Worm (Caenorhabditis elegans) whole organism, late embryonic: ENCODE data around the gene R193.6.
A peak's percentile ranks its signal among the peaks of the same experiment; 100 is the strongest.

Source experiments
- C08G9.2 ChIP-seq: sonication (generic microtip); optimal IDR thresholded peaks from 2 replicates; lab custom pipeline; 2016; ENCODE audit warnings: mild to moderate bottlenecking, missing genetic modification characterization, moderate library complexity, missing compliant biosample characterization
- C38D4.7 ChIP-seq: fragments of 200-800 bp; sonication (Bioruptor generic); optimal IDR thresholded peaks from 2 replicates; lab custom pipeline; 2018; ENCODE audit warnings: mild to moderate bottlenecking, missing genetic modification characterization, moderate library complexity, missing compliant biosample characterization
- K02D7.2 ChIP-seq: sonication (generic microtip); optimal IDR thresholded peaks from 2 replicates; lab custom pipeline; 2017; ENCODE audit warnings: mild to moderate bottlenecking, missing genetic modification characterization, missing compliant biosample characterization
- K09A11.1 ChIP-seq: sonication (generic microtip); optimal IDR thresholded peaks from 2 replicates; lab custom pipeline; 2017; ENCODE audit warnings: antibody characterized with exemption, mild to moderate bottlenecking, missing genetic modification characterization, missing compliant biosample characterization; ENCODE audit not compliant: insufficient read depth
- T23F11.4 ChIP-seq: fragments of 200-800 bp; sonication (Bioruptor generic); optimal IDR thresholded peaks from 2 replicates; lab custom pipeline; 2018; ENCODE audit warnings: mild to moderate bottlenecking, missing genetic modification characterization, missing compliant biosample characterization
- ama-1 ChIP-seq: fragments of 150-350 bp; optimal IDR thresholded peaks from 2 replicates; lab custom pipeline; 2014
- ceh-14 ChIP-seq: sonication (generic microtip); optimal IDR thresholded peaks from 2 replicates; lab custom pipeline; 2016; ENCODE audit warnings: missing genotype, missing genetic modification characterization, missing compliant biosample characterization
- ceh-2 ChIP-seq: sonication (generic microtip); optimal IDR thresholded peaks from 2 replicates; lab custom pipeline; 2016; ENCODE audit warnings: missing genotype, missing genetic modification characterization, missing compliant biosample characterization
- ceh-24 ChIP-seq: sonication (generic microtip); optimal IDR thresholded peaks from 2 replicates; lab custom pipeline; 2016; ENCODE audit warnings: mild to moderate bottlenecking, missing genetic modification characterization, missing compliant biosample characterization
- ceh-34 ChIP-seq: sonication (generic microtip); optimal IDR thresholded peaks from 2 replicates; lab custom pipeline; 2016; ENCODE audit warnings: mild to moderate bottlenecking, missing genetic modification characterization, missing compliant biosample characterization
- ceh-45 ChIP-seq: fragments of 200-800 bp; sonication (Bioruptor generic); IDR thresholded peaks from 2 replicates; pipeline ENCODE4 v1.3.6; 2022; ENCODE audit warnings: missing genetic modification reagents, missing genetic modification characterization, missing compliant biosample characterization
- ceh-6 ChIP-seq: fragments of 200-800 bp; sonication (Bioruptor generic); optimal IDR thresholded peaks from 2 replicates; lab custom pipeline; 2018; ENCODE audit warnings: mild to moderate bottlenecking, missing genetic modification characterization, missing compliant biosample characterization
- ceh-9 ChIP-seq: sonication (generic microtip); optimal IDR thresholded peaks from 2 replicates; lab custom pipeline; 2016; ENCODE audit warnings: mild to moderate bottlenecking, missing genetic modification characterization, inconsistent platforms, missing compliant biosample characterization
- che-1 ChIP-seq: sonication (generic microtip); optimal IDR thresholded peaks from 2 replicates; lab custom pipeline; 2016; ENCODE audit warnings: mild to moderate bottlenecking, missing genetic modification characterization, missing compliant biosample characterization
- dmd-4 ChIP-seq: sonication (generic microtip); optimal IDR thresholded peaks from 2 replicates; lab custom pipeline; 2016; ENCODE audit warnings: borderline replicate concordance, missing genetic modification characterization, missing compliant biosample characterization
- dve-1 ChIP-seq: sonication (generic microtip); optimal IDR thresholded peaks from 2 replicates; lab custom pipeline; 2017; ENCODE audit warnings: antibody characterized with exemption, mild to moderate bottlenecking, missing genetic modification characterization, missing compliant biosample characterization
- elt-4 ChIP-seq: sonication (generic microtip); optimal IDR thresholded peaks from 2 replicates; lab custom pipeline; 2016; ENCODE audit warnings: missing genetic modification characterization, missing compliant biosample characterization
- ets-4 ChIP-seq: sonication (generic microtip); optimal IDR thresholded peaks from 2 replicates; lab custom pipeline; 2016; ENCODE audit warnings: missing genetic modification characterization, missing compliant biosample characterization
- fax-1 ChIP-seq: sonication (generic microtip); optimal IDR thresholded peaks from 2 replicates; lab custom pipeline; 2016; ENCODE audit warnings: missing genotype, missing genetic modification characterization, missing compliant biosample characterization
- fkh-10 ChIP-seq: fragments of 150-350 bp; optimal IDR thresholded peaks from 2 replicates; lab custom pipeline; 2014; ENCODE audit warnings: missing biosample characterization, missing genetic modification reagents, missing genetic modification characterization
- gmeb-2 ChIP-seq: sonication (generic microtip); optimal IDR thresholded peaks from 2 replicates; lab custom pipeline; 2016; ENCODE audit warnings: missing genetic modification characterization, inconsistent platforms, missing compliant biosample characterization
- hlh-13 ChIP-seq: fragments of 200-800 bp; sonication (Bioruptor generic); optimal IDR thresholded peaks from 2 replicates; lab custom pipeline; 2018; ENCODE audit warnings: mild to moderate bottlenecking, missing genetic modification characterization, missing compliant biosample characterization
- hlh-30 ChIP-seq: sonication (generic microtip); optimal IDR thresholded peaks from 2 replicates; lab custom pipeline; 2017; ENCODE audit warnings: antibody characterized with exemption, missing genetic modification characterization, missing compliant biosample characterization; ENCODE audit not compliant: insufficient read depth
- hlh-8 ChIP-seq: sonication (generic microtip); optimal IDR thresholded peaks from 2 replicates; lab custom pipeline; 2016; ENCODE audit warnings: missing genotype, missing genetic modification characterization, missing compliant biosample characterization
- lim-6 ChIP-seq: sonication (generic microtip); optimal IDR thresholded peaks from 2 replicates; lab custom pipeline; 2016; ENCODE audit warnings: missing genetic modification characterization, missing compliant biosample characterization
- lin-11 ChIP-seq: fragments of 200-800 bp; sonication (Bioruptor generic); optimal IDR thresholded peaks from 2 replicates; lab custom pipeline; 2018; ENCODE audit warnings: mild to moderate bottlenecking, missing genetic modification characterization, missing compliant biosample characterization
- madf-2 ChIP-seq: sonication (generic microtip); optimal IDR thresholded peaks from 2 replicates; lab custom pipeline; 2017; ENCODE audit warnings: missing genetic modification characterization, missing compliant biosample characterization
- nfya-1 ChIP-seq: sonication (generic microtip); optimal IDR thresholded peaks from 2 replicates; lab custom pipeline; 2017; ENCODE audit warnings: missing genetic modification characterization, mild to moderate bottlenecking, missing compliant biosample characterization, antibody characterized with exemption, moderate library complexity
- nhr-11 ChIP-seq: fragments of 150-350 bp; optimal IDR thresholded peaks from 2 replicates; lab custom pipeline; 2014; ENCODE audit warnings: missing biosample characterization, missing genetic modification characterization
- nhr-232 ChIP-seq: sonication (generic microtip); optimal IDR thresholded peaks from 2 replicates; lab custom pipeline; 2016; ENCODE audit warnings: missing genetic modification characterization, missing compliant biosample characterization
- npax-4 ChIP-seq: sonication (generic microtip); optimal IDR thresholded peaks from 2 replicates; lab custom pipeline; 2016; ENCODE audit warnings: missing genetic modification characterization, missing compliant biosample characterization
- pag-3 ChIP-seq: sonication (generic microtip); optimal IDR thresholded peaks from 2 replicates; lab custom pipeline; 2016; ENCODE audit warnings: missing compliant biosample characterization, missing genetic modification characterization, borderline replicate concordance
- pat-9 ChIP-seq: fragments of 200-800 bp; sonication (Bioruptor generic); optimal IDR thresholded peaks from 2 replicates; lab custom pipeline; 2018; ENCODE audit warnings: mild to moderate bottlenecking, missing genetic modification characterization, moderate library complexity, missing compliant biosample characterization
- pax-1 ChIP-seq: fragments of 150-350 bp; optimal IDR thresholded peaks from 2 replicates; lab custom pipeline; 2014; ENCODE audit warnings: missing biosample characterization, missing genetic modification characterization
- pha-2 ChIP-seq: sonication (generic microtip); optimal IDR thresholded peaks from 2 replicates; lab custom pipeline; 2017; ENCODE audit warnings: mild to moderate bottlenecking, missing genetic modification characterization, missing compliant biosample characterization
- pqm-1 ChIP-seq: sonication (generic microtip); optimal IDR thresholded peaks from 2 replicates; lab custom pipeline; 2016; ENCODE audit warnings: missing genetic modification characterization, missing compliant biosample characterization
- ref-2 ChIP-seq: sonication (generic microtip); optimal IDR thresholded peaks from 2 replicates; lab custom pipeline; 2016; ENCODE audit warnings: missing genetic modification characterization, missing compliant biosample characterization
- sdc-2 ChIP-seq: sonication (generic microtip); optimal IDR thresholded peaks from 2 replicates; lab custom pipeline; 2016; ENCODE audit warnings: missing genotype, missing genetic modification characterization, missing compliant biosample characterization
- sox-2 ChIP-seq: fragments of 200-800 bp; sonication (Bioruptor generic); IDR thresholded peaks from 2 replicates; pipeline ENCODE4 v1.3.6; 2022; ENCODE audit warnings: missing genetic modification reagents, missing genetic modification characterization, missing compliant biosample characterization
- syd-9 ChIP-seq: sonication (generic microtip); optimal IDR thresholded peaks from 2 replicates; lab custom pipeline; 2016; ENCODE audit warnings: mild to moderate bottlenecking, missing genetic modification characterization, moderate library complexity, missing compliant biosample characterization
- tbx-2 ChIP-seq: sonication (generic microtip); optimal IDR thresholded peaks from 2 replicates; lab custom pipeline; 2016; ENCODE audit warnings: missing genetic modification characterization, missing compliant biosample characterization
- tbx-7 ChIP-seq: sonication (generic microtip); optimal IDR thresholded peaks from 2 replicates; lab custom pipeline; 2016; ENCODE audit warnings: missing genotype, missing genetic modification characterization, missing compliant biosample characterization
- ttx-3 ChIP-seq: sonication (generic microtip); optimal IDR thresholded peaks from 2 replicates; lab custom pipeline; 2016; ENCODE audit warnings: missing genetic modification reagents, missing genetic modification characterization, missing compliant biosample characterization
- unc-3 ChIP-seq, 2 experiments: fragments of 200-800 bp in 1 of 2; sonication (Bioruptor generic) in 1 of 2; sonication (generic microtip) in 1 of 2; conservative IDR thresholded peaks in 1 of 2; optimal IDR thresholded peaks in 1 of 2; 2 replicates each; pipeline versions ENCODE4 v1.3.6 to Lab custom; 2016 to 2022; ENCODE audit warnings: missing compliant biosample characterization in 2 of 2, missing genetic modification characterization in 2 of 2, missing genetic modification reagents in 1 of 2
- unc-42 ChIP-seq: sonication (generic microtip); optimal IDR thresholded peaks from 2 replicates; lab custom pipeline; 2016; ENCODE audit warnings: missing genotype, missing genetic modification characterization, missing compliant biosample characterization
- unc-55 ChIP-seq: sonication (generic microtip); optimal IDR thresholded peaks from 2 replicates; lab custom pipeline; 2017; ENCODE audit warnings: missing biosample characterization, missing genetic modification reagents, missing genetic modification characterization
- unc-86 ChIP-seq: sonication (generic microtip); optimal IDR thresholded peaks from 2 replicates; lab custom pipeline; 2016; ENCODE audit warnings: missing genetic modification characterization, missing compliant biosample characterization
- zip-5 ChIP-seq: sonication (generic microtip); optimal IDR thresholded peaks from 2 replicates; lab custom pipeline; 2016; ENCODE audit warnings: missing genetic modification characterization, missing compliant biosample characterization
- ztf-16 ChIP-seq: sonication (generic microtip); optimal IDR thresholded peaks from 2 replicates; lab custom pipeline; 2017; ENCODE audit warnings: missing genetic modification characterization, missing compliant biosample characterization

R193.6 gene

ce11 chrX:1128503-1129036 lies 20.0 kb upstream of the R193.6 start, which contains the start of gene snx-1 (continued):
- no peak for TF ChIP-seq unc-3 (GFP tag; conservative IDR thresholded peaks at IDR 0.05; lab: Robert Waterston, UW)
- TF ChIP-seq unc-3 (tag; optimal IDR thresholded peaks at IDR 0.05; lab: Kevin White, UChicago) = no peak
- TF ChIP-seq ceh-14 = no peak
- TF ChIP-seq tbx-2 (tag; lab: Kevin White, UChicago) = peak; percentile 11
- TF ChIP-seq dve-1 (tag; lab: Kevin White, UChicago) = no peak
- TF ChIP-seq tbx-7 (tag; lab: Kevin White, UChicago) = no peak
- TF ChIP-seq pqm-1 (tag; lab: Kevin White, UChicago) = no peak
- peak; percentile 36 for TF ChIP-seq ref-2 (tag; lab: Kevin White, UChicago)
- TF ChIP-seq ceh-34 (tag; lab: Kevin White, UChicago) = no peak
- no peak for TF ChIP-seq fax-1 (tag; lab: Kevin White, UChicago)
- TF ChIP-seq fkh-10 (GFP tag; lab: Kevin White, UChicago) = no peak
- TF ChIP-seq C38D4.7 (GFP tag; lab: Kevin White, UChicago) = no peak
- TF ChIP-seq hlh-8 (tag; lab: Kevin White, UChicago) = peak; percentile 6
- no peak for TF ChIP-seq syd-9 (tag; lab: Kevin White, UChicago)
- TF ChIP-seq ama-1 (lab: Kevin White, UChicago) = no peak
- TF ChIP-seq K02D7.2 (tag; lab: Kevin White, UChicago) = no peak
- peak; percentile 18 for TF ChIP-seq unc-42 (tag; lab: Kevin White, UChicago)
- TF ChIP-seq pha-2 (tag; lab: Kevin White, UChicago) = no peak
- peak; percentile 24 for TF ChIP-seq nfya-1 (tag; lab: Kevin White, UChicago)
- no peak for TF ChIP-seq elt-4
- TF ChIP-seq T23F11.4 (GFP tag; lab: Kevin White, UChicago) = no peak
- no peak for TF ChIP-seq gmeb-2 (tag; lab: Kevin White, UChicago)
- no peak for TF ChIP-seq dmd-4 (tag; lab: Kevin White, UChicago)
- no peak for TF ChIP-seq lin-11
- no peak for TF ChIP-seq che-1 (tag; lab: Kevin White, UChicago)
- no peak for TF ChIP-seq lim-6
- TF ChIP-seq C08G9.2 (tag; lab: Kevin White, UChicago) = no peak
- no peak for TF ChIP-seq ceh-45 (GFP tag; lab: Robert Waterston, UW)
- TF ChIP-seq unc-55 (GFP tag; lab: Kevin White, UChicago) = no peak
- no peak for TF ChIP-seq K09A11.1 (tag; lab: Kevin White, UChicago)
- no peak for TF ChIP-seq sox-2 (GFP tag; lab: Robert Waterston, UW)
- no peak for TF ChIP-seq madf-2 (tag; lab: Kevin White, UChicago)
- TF ChIP-seq unc-86 (tag; lab: Kevin White, UChicago) = no peak
- no peak for TF ChIP-seq zip-5 (tag; lab: Kevin White, UChicago)
- no peak for TF ChIP-seq pat-9 (tag; lab: Kevin White, UChicago)
- no peak for TF ChIP-seq ztf-16 (tag; lab: Kevin White, UChicago)
- TF ChIP-seq ttx-3 (tag; lab: Kevin White, UChicago) = no peak
- no peak for TF ChIP-seq pax-1 (tag; lab: Kevin White, UChicago)
- no peak for TF ChIP-seq pag-3 (tag; lab: Kevin White, UChicago)
- peak; percentile 41 for TF ChIP-seq sdc-2 (tag; lab: Kevin White, UChicago)
- peak; percentile 51 for TF ChIP-seq hlh-30 (tag; lab: Kevin White, UChicago)
- TF ChIP-seq nhr-232 (tag; lab: Kevin White, UChicago) = no peak
- TF ChIP-seq npax-4 (tag; lab: Kevin White, UChicago) = no peak
- TF ChIP-seq ets-4 (tag; lab: Kevin White, UChicago) = no peak
- TF ChIP-seq ceh-9 = no peak
- TF ChIP-seq ceh-24 (tag; lab: Kevin White, UChicago) = no peak
- no peak for TF ChIP-seq hlh-13 (GFP tag; lab: Kevin White, UChicago)
- TF ChIP-seq nhr-11 = no peak
- TF ChIP-seq ceh-6 (GFP tag; lab: Kevin White, UChicago) = peak; percentile 6
- TF ChIP-seq ceh-2 (tag; lab: Kevin White, UChicago) = no peak
